Fruit fly (Drosophila melanogaster): Measurements from ENCODE around the gene Madm.
A peak's percentile ranks its signal among the peaks of the same experiment; 100 is the strongest.

The Madm gene

DNA sequence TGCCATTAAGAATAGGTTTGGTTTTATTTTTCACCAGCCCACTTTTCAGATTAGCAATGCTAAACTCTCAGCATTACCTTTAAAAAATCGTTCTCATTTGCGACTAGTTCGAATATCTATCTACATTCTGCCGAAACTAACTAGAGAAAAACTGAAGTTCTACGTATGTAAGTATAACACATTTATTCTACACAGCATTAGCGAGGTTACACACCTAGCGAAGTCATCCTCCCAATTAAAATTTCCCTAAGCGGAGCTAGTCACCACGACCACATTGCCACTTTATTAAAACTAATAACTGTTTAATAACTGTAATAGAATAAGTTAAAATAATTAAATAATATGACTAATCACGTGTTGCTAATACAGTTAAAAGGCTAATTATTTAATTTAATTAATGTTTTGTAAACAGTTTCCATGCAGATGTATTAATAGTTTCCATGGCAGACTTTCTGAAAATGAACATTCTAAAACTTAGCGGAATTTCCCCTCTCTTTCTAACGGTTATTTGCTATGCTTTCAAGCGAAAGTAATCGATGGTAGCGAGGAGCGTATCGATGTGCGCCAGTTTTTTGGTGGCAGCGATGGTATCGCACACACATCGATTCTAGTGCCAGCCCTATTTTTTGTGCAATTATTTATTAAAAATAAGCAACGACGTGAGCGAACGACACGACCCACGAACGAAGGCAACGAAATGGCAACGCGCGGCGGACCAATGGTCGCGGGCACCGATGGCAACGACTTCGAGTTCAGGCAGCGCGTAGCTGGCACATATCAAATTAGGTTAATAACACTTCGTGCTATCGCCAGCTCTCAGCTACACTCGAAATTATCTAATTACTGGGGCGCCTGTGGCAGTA lies 36.7 kb downstream of the Madm start, which contains the start of gene jagn (continued):
- TF ChIP-seq CG18262 (tag; optimal IDR thresholded peaks at IDR 0.05) (peak; percentile 49), p53 (GFP tag; optimal IDR thresholded peaks at IDR 0.05) (peak; percentile 14), CG2120 (GFP tag; optimal IDR thresholded peaks at IDR 0.05) (peak; percentile 78), NC2β (GFP tag; optimal IDR thresholded peaks at IDR 0.05) (peak; percentile 43), CG33557 (GFP tag; optimal IDR thresholded peaks at IDR 0.05) (peak; percentile 23), cg (GFP tag; optimal IDR thresholded peaks at IDR 0.05) (no peak), Hr51 (GFP tag; optimal IDR thresholded peaks at IDR 0.05) (peak; percentile 35 to 69), zen (tag; optimal IDR thresholded peaks at IDR 0.05) (peak; percentile 42), CG5245 (GFP tag; optimal IDR thresholded peaks at IDR 0.05) (peak; percentile 12), CG34422 (GFP tag; IDR thresholded peaks at IDR 0.05) (peak; percentile 59; the same call in 1 of the 3 replicates), danr (GFP tag; IDR thresholded peaks at IDR 0.05) (no peak), nerfin-1 (tag; optimal IDR thresholded peaks at IDR 0.05) (peak; percentile 54), dysf (GFP tag; IDR thresholded peaks at IDR 0.05) (peak; percentile 63; the same call in 2 of the 3 replicates), CG17612 (GFP tag; IDR thresholded peaks at IDR 0.05) (no peak), schlank (tag; optimal IDR thresholded peaks at IDR 0.05) (no peak), abd-A (tag; optimal IDR thresholded peaks at IDR 0.05) (peak; percentile 81), Kr (GFP tag; optimal IDR thresholded peaks at IDR 0.05) (no peak), zf30C (GFP tag; optimal IDR thresholded peaks at IDR 0.05) (no peak), kni (GFP tag; optimal IDR thresholded peaks at IDR 0.05) (peak; percentile 77), Dip2 (GFP tag; IDR thresholded peaks at IDR 0.05) (no peak), stwl (tag; optimal IDR thresholded peaks at IDR 0.05) (peak; percentile 54), Oli (tag; optimal IDR thresholded peaks at IDR 0.05) (peak; percentile 34), Ets97D (GFP tag; optimal IDR thresholded peaks at IDR 0.05) (peak; percentile 97), hkb (optimal IDR thresholded peaks at IDR 0.05) (peak; percentile 25), hkb (GFP tag; IDR thresholded peaks at IDR 0.05) (peak; percentile 52; the same call in 1 of the 2 replicates), CG3995 (GFP tag; optimal IDR thresholded peaks at IDR 0.05) (peak; percentile 14), Trl (optimal IDR thresholded peaks at IDR 0.05) (no peak), Trl (GFP tag; optimal IDR thresholded peaks at IDR 0.05) (peak; percentile 50), Sry-β (GFP tag; optimal IDR thresholded peaks at IDR 0.05) (peak; percentile 13), CG10979 (tag; optimal IDR thresholded peaks at IDR 0.05) (peak; percentile 31), ATbp (GFP tag; optimal IDR thresholded peaks at IDR 0.05) (no peak), emc (GFP tag; optimal IDR thresholded peaks at IDR 0.05) (peak; percentile 24), grn (GFP tag; optimal IDR thresholded peaks at IDR 0.05) (peak; percentile 1), CG17328 (GFP tag; IDR thresholded peaks at IDR 0.05) (peak; percentile 56), tll (GFP tag; optimal IDR thresholded peaks at IDR 0.05) (no peak), CG14860 (GFP tag; IDR thresholded peaks at IDR 0.05; ENCODE audit: partially characterized antibody) (peak; percentile 99), hbn (GFP tag; IDR thresholded peaks at IDR 0.05; ENCODE audit: partially characterized antibody) (peak; percentile 99), CG2202 (tag; optimal IDR thresholded peaks at IDR 0.05) (no peak), CG5953 (GFP tag; IDR thresholded peaks at IDR 0.05) (peak; percentile 50; the same call in 1 of the 2 replicates), CG10543 (GFP tag; optimal IDR thresholded peaks at IDR 0.05) (no peak), CG8944 (GFP tag; optimal IDR thresholded peaks at IDR 0.05) (peak; percentile 71), z (GFP tag; IDR thresholded peaks at IDR 0.05) (no peak), bab2 (GFP tag; optimal IDR thresholded peaks at IDR 0.05) (peak; percentile 60), br (optimal IDR thresholded peaks at IDR 0.05) (no peak), CG11085 (GFP tag; IDR thresholded peaks at IDR 0.05) (peak; percentile 65; the same call in 1 of the 2 replicates), CG12942 (GFP tag; optimal IDR thresholded peaks at IDR 0.05) (no peak), gce (GFP tag; IDR thresholded peaks at IDR 0.05) (no peak), CG8388 (GFP tag; optimal IDR thresholded peaks at IDR 0.05) (peak; percentile 6), Gug (GFP tag; IDR thresholded peaks at IDR 0.05) (peak; percentile 93)

Measured in whole organism, embryonic.